Worm (Caenorhabditis elegans): ENCODE measurements around the gene C07B5.2.

Gene C07B5.2

ce11 chrX:9531640-9532039, 14.6 kb upstream of the C07B5.2 start:
- no peak for TF ChIP-seq elt-2 (tag; optimal IDR thresholded peaks at IDR 0.05)
- TF ChIP-seq syd-9 (tag; optimal IDR thresholded peaks at IDR 0.05) = no peak

- TF ChIP-seq ets-4 (tag; optimal IDR thresholded peaks at IDR 0.05) (no peak), C08G9.2 (tag; optimal IDR thresholded peaks at IDR 0.05) (no peak), tbx-7 (tag; optimal IDR thresholded peaks at IDR 0.05) (no peak), pag-3 (tag; optimal IDR thresholded peaks at IDR 0.05; ENCODE audit: borderline replicate concordance) (no peak), ceh-48 (tag; optimal IDR thresholded peaks at IDR 0.05) (no peak), hlh-30 (tag; optimal IDR thresholded peaks at IDR 0.05; ENCODE audit: insufficient read depth) (no peak), hlh-15 (tag; optimal IDR thresholded peaks at IDR 0.05) (no peak), dmd-4 (tag; optimal IDR thresholded peaks at IDR 0.05; ENCODE audit: borderline replicate concordance) (no peak), ref-2 (tag; optimal IDR thresholded peaks at IDR 0.05) (no peak)
These were observed 12.4 kb upstream of the C07B5.2 start, which contains the start of gene C07B5.4 for ce11 chrX:9529360-9529759. C07B5.4 (plus strand) TSS chrX:9529660.

ce11 chrX:9527898-9528297, 10.9 kb upstream of the C07B5.2 start:
- TF ChIP-seq pat-9 (tag; optimal IDR thresholded peaks at IDR 0.05) (no peak), ztf-16 (tag; optimal IDR thresholded peaks at IDR 0.05) (no peak), unc-86 (tag; optimal IDR thresholded peaks at IDR 0.05) (no peak), pag-3 (tag; optimal IDR thresholded peaks at IDR 0.05; ENCODE audit: borderline replicate concordance) (no peak), gmeb-2 (tag; optimal IDR thresholded peaks at IDR 0.05) (no peak), eyg-1 (tag; optimal IDR thresholded peaks at IDR 0.05) (no peak), madf-2 (tag; optimal IDR thresholded peaks at IDR 0.05) (no peak), nhr-232 (tag; optimal IDR thresholded peaks at IDR 0.05) (no peak), T23F11.4 (GFP tag; optimal IDR thresholded peaks at IDR 0.05) (no peak), ceh-2 (tag; optimal IDR thresholded peaks at IDR 0.05) (no peak), ceh-22 (tag; optimal IDR thresholded peaks at IDR 0.05) (no peak), unc-42 (tag; optimal IDR thresholded peaks at IDR 0.05) (no peak), lim-6 (tag; optimal IDR thresholded peaks at IDR 0.05) (no peak), lin-11 (tag; optimal IDR thresholded peaks at IDR 0.05) (no peak), fkh-6 (tag; optimal IDR thresholded peaks at IDR 0.05) (no peak), mec-3 (tag; optimal IDR thresholded peaks at IDR 0.05; ENCODE audit: borderline replicate concordance) (no peak), ceh-31 (tag; optimal IDR thresholded peaks at IDR 0.05) (no peak)

ce11 chrX:9523118-9523517, 6.1 kb upstream of the C07B5.2 start, which contains the start of gene C07B5.3:
C07B5.3 (minus strand) TSS chrX:9523218.
- TF ChIP-seq K02D7.2 (tag; optimal IDR thresholded peaks at IDR 0.05) = no peak
- no peak for TF ChIP-seq hlh-15 (tag; optimal IDR thresholded peaks at IDR 0.05)
- TF ChIP-seq dve-1 (tag; optimal IDR thresholded peaks at IDR 0.05) = no peak
- TF ChIP-seq K09A11.1 (tag; optimal IDR thresholded peaks at IDR 0.05; ENCODE audit: insufficient read depth) = no peak
- no peak for TF ChIP-seq sdc-2 (tag; optimal IDR thresholded peaks at IDR 0.05)
- no peak for TF ChIP-seq dmd-4 (tag; optimal IDR thresholded peaks at IDR 0.05; ENCODE audit: borderline replicate concordance)
- TF ChIP-seq ztf-16 (tag; optimal IDR thresholded peaks at IDR 0.05) = no peak
- no peak for TF ChIP-seq sox-4 (tag; optimal IDR thresholded peaks at IDR 0.05)
- TF ChIP-seq ama-1 (optimal IDR thresholded peaks at IDR 0.05) = no peak
- no peak for TF ChIP-seq ceh-22 (tag; optimal IDR thresholded peaks at IDR 0.05)
- TF ChIP-seq ceh-31 (tag; optimal IDR thresholded peaks at IDR 0.05) = no peak
- no peak for TF ChIP-seq ceh-30 (tag; optimal IDR thresholded peaks at IDR 0.05)
- no peak for TF ChIP-seq T23F11.4 (GFP tag; optimal IDR thresholded peaks at IDR 0.05)
- no peak for TF ChIP-seq pat-9 (tag; optimal IDR thresholded peaks at IDR 0.05)
- no peak for TF ChIP-seq elt-2 (tag; optimal IDR thresholded peaks at IDR 0.05)
- no peak for TF ChIP-seq tbx-7 (tag; optimal IDR thresholded peaks at IDR 0.05)

- TF ChIP-seq elt-4 (tag; optimal IDR thresholded peaks at IDR 0.05) (no peak), ceh-22 (tag; optimal IDR thresholded peaks at IDR 0.05) (no peak), F13H6.1 (tag; optimal IDR thresholded peaks at IDR 0.05) (no peak), ceh-48 (tag; optimal IDR thresholded peaks at IDR 0.05) (no peak), unc-86 (tag; optimal IDR thresholded peaks at IDR 0.05) (no peak), K09A11.1 (tag; optimal IDR thresholded peaks at IDR 0.05; ENCODE audit: insufficient read depth) (no peak), ceh-6 (GFP tag; optimal IDR thresholded peaks at IDR 0.05) (no peak), ceh-34 (tag; optimal IDR thresholded peaks at IDR 0.05) (no peak), ref-2 (tag; optimal IDR thresholded peaks at IDR 0.05) (no peak), ceh-30 (tag; optimal IDR thresholded peaks at IDR 0.05) (no peak), nhr-11 (tag; optimal IDR thresholded peaks at IDR 0.05) (no peak), pat-9 (tag; optimal IDR thresholded peaks at IDR 0.05) (no peak), fkh-10 (GFP tag; optimal IDR thresholded peaks at IDR 0.05) (no peak), pax-1 (tag; optimal IDR thresholded peaks at IDR 0.05) (no peak), fkh-6 (tag; optimal IDR thresholded peaks at IDR 0.05) (no peak), unc-42 (tag; optimal IDR thresholded peaks at IDR 0.05) (no peak), C38D4.7 (GFP tag; optimal IDR thresholded peaks at IDR 0.05) (no peak), pros-1 (tag; optimal IDR thresholded peaks at IDR 0.05) (no peak)
These were observed 1.7 kb upstream of the C07B5.2 start, which contains the start of gene C07B5.6 for ce11 chrX:9518719-9519118. C07B5.6 (plus strand) TSS chrX:9519019.

Data from whole organism, late embryonic.